Worm (Caenorhabditis elegans) whole organism, L4 larva: ENCODE measurements around the gene coh-3.

ENCODE experiments used
- D1046.2 ChIP-seq: fragments of 200-800 bp; sonication (Bioruptor generic); IDR thresholded peaks from 2 replicates; pipeline ENCODE4 v1.3.6; 2022; ENCODE audit warnings: missing genetic modification characterization, missing compliant biosample characterization
- ZK337.2 ChIP-seq: fragments of 200-800 bp; sonication (Bioruptor generic); IDR thresholded peaks from 2 replicates; pipeline ENCODE4 v1.3.6; 2022; ENCODE audit warnings: missing genetic modification reagents, missing genetic modification characterization, missing compliant biosample characterization
- ceh-28 ChIP-seq: fragments of 150-350 bp; optimal IDR thresholded peaks from 2 replicates; lab custom pipeline; 2014; ENCODE audit warnings: missing biosample characterization, missing genetic modification reagents, missing genetic modification characterization
- fos-1 ChIP-seq: fragments of 150-350 bp; optimal IDR thresholded peaks from 2 replicates; lab custom pipeline; 2014; ENCODE audit warnings: missing biosample characterization, missing genetic modification characterization
- mdl-1 ChIP-seq, 2 experiments: fragments of 150-350 bp in 1 of 2; sonication (generic microtip) in 1 of 2; optimal IDR thresholded peaks; 2 replicates each; lab custom pipeline; 2014 to 2017; ENCODE audit warnings: missing biosample characterization in 2 of 2, missing genetic modification characterization in 2 of 2

- TF ChIP-seq ceh-28 (tag; lab: Kevin White, UChicago) = no peak
- TF ChIP-seq mdl-1 (tag; optimal IDR thresholded peaks at IDR 0.05; lab: Kevin White, UChicago) = no peak
- no peak for TF ChIP-seq ZK337.2 (GFP tag; lab: Robert Waterston, UW)
- no peak for TF ChIP-seq D1046.2 (GFP tag; lab: Robert Waterston, UW)
- no peak for TF ChIP-seq fos-1 (tag; lab: Kevin White, UChicago)
These were observed 38.3 kb downstream of the coh-3 start for ce11 chrV:14495493-14495892.
